Fruit fly (Drosophila melanogaster): Measurements from ENCODE around the gene Gbs-70E.

The Gbs-70E gene

dm6 chr3L:14565134-14565587 lies 14.4 kb upstream of the Gbs-70E start:
- TF ChIP-seq N (GFP tag; optimal IDR thresholded peaks at IDR 0.05) (no peak), CG9705 (GFP tag; optimal IDR thresholded peaks at IDR 0.05) (no peak), CG32264 (GFP tag; optimal IDR thresholded peaks at IDR 0.05) (no peak), pan (optimal IDR thresholded peaks at IDR 0.05) (no peak), jim (GFP tag; optimal IDR thresholded peaks at IDR 0.05) (no peak), dsf (GFP tag; optimal IDR thresholded peaks at IDR 0.05; ENCODE audit: borderline replicate concordance) (no peak), h (GFP tag; optimal IDR thresholded peaks at IDR 0.05) (no peak), Dfd (GFP tag; optimal IDR thresholded peaks at IDR 0.05) (no peak), Mio (GFP tag; optimal IDR thresholded peaks at IDR 0.05) (no peak), tai (GFP tag; optimal IDR thresholded peaks at IDR 0.05) (no peak), Hnf4 (GFP tag; optimal IDR thresholded peaks at IDR 0.05) (no peak), ey (GFP tag; optimal IDR thresholded peaks at IDR 0.05) (no peak), sv (GFP tag; optimal IDR thresholded peaks at IDR 0.05) (no peak), HLH106 (tag; optimal IDR thresholded peaks at IDR 0.05) (no peak), br (GFP tag; optimal IDR thresholded peaks at IDR 0.05) (no peak), Dif (GFP tag; optimal IDR thresholded peaks at IDR 0.05; ENCODE audit: partially characterized antibody) (no peak), dmrt93B (GFP tag; optimal IDR thresholded peaks at IDR 0.05) (no peak), psq (GFP tag; optimal IDR thresholded peaks at IDR 0.05) (no peak)

dm6 chr3L:14564404-14564803 lies 13.6 kb upstream of the Gbs-70E start:
- TF ChIP-seq Hnf4 (GFP tag; optimal IDR thresholded peaks at IDR 0.05) (peak; percentile 74), br (GFP tag; optimal IDR thresholded peaks at IDR 0.05) (peak; percentile 61), rgr (GFP tag; optimal IDR thresholded peaks at IDR 0.05) (peak; percentile 78), tai (GFP tag; optimal IDR thresholded peaks at IDR 0.05) (peak; percentile 57), dsf (GFP tag; optimal IDR thresholded peaks at IDR 0.05; ENCODE audit: borderline replicate concordance) (peak; percentile 51), Dfd (GFP tag; optimal IDR thresholded peaks at IDR 0.05) (no peak), Jra (GFP tag; optimal IDR thresholded peaks at IDR 0.05) (peak; percentile 46), Dif (GFP tag; optimal IDR thresholded peaks at IDR 0.05; ENCODE audit: partially characterized antibody) (no peak), CrebA (GFP tag; optimal IDR thresholded peaks at IDR 0.05; ENCODE audit: borderline replicate concordance) (no peak), sage (GFP tag; optimal IDR thresholded peaks at IDR 0.05) (no peak), OdsH (GFP tag; optimal IDR thresholded peaks at IDR 0.05) (peak; percentile 70), CG9705 (GFP tag; optimal IDR thresholded peaks at IDR 0.05) (peak; percentile 36), Hr83 (GFP tag; optimal IDR thresholded peaks at IDR 0.05; ENCODE audit: poor library complexity, severe bottlenecking) (peak; percentile 93), ey (GFP tag; optimal IDR thresholded peaks at IDR 0.05) (peak; percentile 26), dmrt93B (GFP tag; optimal IDR thresholded peaks at IDR 0.05) (peak; percentile 38), brk (GFP tag; optimal IDR thresholded peaks at IDR 0.05) (peak; percentile 14), N (GFP tag; optimal IDR thresholded peaks at IDR 0.05) (no peak), woc (GFP tag; optimal IDR thresholded peaks at IDR 0.05) (no peak), h (GFP tag; optimal IDR thresholded peaks at IDR 0.05) (peak; percentile 63), HLH106 (tag; optimal IDR thresholded peaks at IDR 0.05) (no peak), usp (GFP tag; optimal IDR thresholded peaks at IDR 0.05) (no peak), sv (GFP tag; optimal IDR thresholded peaks at IDR 0.05) (no peak), foxo (GFP tag; optimal IDR thresholded peaks at IDR 0.05) (peak in 1 of 2 experiments; percentile 59), jim (GFP tag; optimal IDR thresholded peaks at IDR 0.05) (peak; percentile 36), pan (optimal IDR thresholded peaks at IDR 0.05) (no peak), GATAd (GFP tag; optimal IDR thresholded peaks at IDR 0.05) (peak; percentile 21)

dm6 chr3L:14563461-14563860 lies 12.7 kb upstream of the Gbs-70E start:
- no peak for TF ChIP-seq jim (GFP tag; optimal IDR thresholded peaks at IDR 0.05)
- no peak for TF ChIP-seq Hr83 (GFP tag; optimal IDR thresholded peaks at IDR 0.05; ENCODE audit: poor library complexity, severe bottlenecking)
- no peak for TF ChIP-seq Jra (GFP tag; optimal IDR thresholded peaks at IDR 0.05)
- no peak for TF ChIP-seq N (GFP tag; optimal IDR thresholded peaks at IDR 0.05)
- no peak for TF ChIP-seq h (GFP tag; optimal IDR thresholded peaks at IDR 0.05)

- TF ChIP-seq Hr83 (GFP tag; optimal IDR thresholded peaks at IDR 0.05; ENCODE audit: poor library complexity, severe bottlenecking) = no peak
- peak; percentile 6 for TF ChIP-seq tai (GFP tag; optimal IDR thresholded peaks at IDR 0.05)
- TF ChIP-seq Dfd (GFP tag; optimal IDR thresholded peaks at IDR 0.05) = no peak
- TF ChIP-seq Myc (optimal IDR thresholded peaks at IDR 0.05) = peak; percentile 72
Observed at dm6 chr3L:14562672-14563071, 11.9 kb upstream of the Gbs-70E start.

dm6 chr3L:14560664-14561063 lies 9.9 kb upstream of the Gbs-70E start, which contains the start of gene Lk:
Gene Lk, minus strand, starts transcription at chr3L:14560764.
- TF ChIP-seq ey (GFP tag; optimal IDR thresholded peaks at IDR 0.05) (no peak), woc (GFP tag; optimal IDR thresholded peaks at IDR 0.05) (no peak), brk (GFP tag; optimal IDR thresholded peaks at IDR 0.05) (no peak), OdsH (GFP tag; optimal IDR thresholded peaks at IDR 0.05) (no peak), Rel (GFP tag; optimal IDR thresholded peaks at IDR 0.05) (no peak), Rel (tag; optimal IDR thresholded peaks at IDR 0.05) (no peak), CG9705 (GFP tag; optimal IDR thresholded peaks at IDR 0.05) (no peak), HLH106 (tag; optimal IDR thresholded peaks at IDR 0.05) (no peak), rgr (GFP tag; optimal IDR thresholded peaks at IDR 0.05) (no peak), pan (optimal IDR thresholded peaks at IDR 0.05) (no peak)

All from whole organism, wandering third instar larva.